Fruit fly (Drosophila melanogaster) whole organism, wandering third instar larva: ENCODE measurements around the gene Cyp316a1.

ENCODE experiments used
- Abd-B ChIP-seq: fragments of >200 bp; optimal IDR thresholded peaks from 2 replicates; lab custom pipeline; 2017; ENCODE audit warnings: missing biosample characterization, missing genetic modification characterization
- CG32264 ChIP-seq: fragments of 200-800 bp; sonication (Bioruptor generic); optimal IDR thresholded peaks from 2 replicates; lab custom pipeline; 2016; ENCODE audit warnings: missing biosample characterization, missing genetic modification characterization
- CG9705 ChIP-seq: fragments of 200-800 bp; sonication (Bioruptor generic); optimal IDR thresholded peaks from 2 replicates; lab custom pipeline; 2018; ENCODE audit warnings: missing biosample characterization, mild to moderate bottlenecking, missing genetic modification characterization
- CrebA ChIP-seq: fragments of 200-800 bp; sonication (Bioruptor generic); optimal IDR thresholded peaks from 2 replicates; lab custom pipeline; 2016; ENCODE audit warnings: missing biosample characterization, mild to moderate bottlenecking, missing genetic modification characterization, borderline replicate concordance
- Dfd ChIP-seq: fragments of >200 bp; optimal IDR thresholded peaks from 2 replicates; lab custom pipeline; 2017; ENCODE audit warnings: missing biosample characterization, missing genetic modification characterization
- Dif ChIP-seq: fragments of 200-275, 200-300 bp; sonication (Bioruptor generic); optimal IDR thresholded peaks from 2 replicates; lab custom pipeline; 2018; ENCODE audit warnings: missing biosample characterization, missing genetic modification characterization; ENCODE audit not compliant: partially characterized antibody
- GATAd ChIP-seq: sonication (Bioruptor generic); optimal IDR thresholded peaks from 2 replicates; lab custom pipeline; 2016; ENCODE audit warnings: missing biosample characterization, missing genetic modification characterization
- HLH106 ChIP-seq: fragments of 200-800 bp; optimal IDR thresholded peaks from 3 replicates; lab custom pipeline; 2019; ENCODE audit warnings: missing biosample characterization, mild to moderate bottlenecking, missing genetic modification characterization, moderate library complexity
- Hnf4 ChIP-seq: fragments of 200-800 bp; sonication (Bioruptor generic); optimal IDR thresholded peaks from 2 replicates; lab custom pipeline; 2016; ENCODE audit warnings: missing biosample characterization, mild to moderate bottlenecking, missing genetic modification characterization
- Jra ChIP-seq: sonication (Bioruptor generic); optimal IDR thresholded peaks from 2 replicates; lab custom pipeline; 2016; ENCODE audit warnings: missing biosample characterization, missing genetic modification characterization
- Mio ChIP-seq: sonication (Bioruptor generic); optimal IDR thresholded peaks from 2 replicates; lab custom pipeline; 2016; ENCODE audit warnings: missing biosample characterization, missing genetic modification characterization
- Myc ChIP-seq: fragments of >200 bp; optimal IDR thresholded peaks from 2 replicates; lab custom pipeline; 2017
- N ChIP-seq: fragments of >200 bp; optimal IDR thresholded peaks from 2 replicates; lab custom pipeline; 2018; ENCODE audit warnings: missing biosample characterization, missing external identifiers, missing genetic modification characterization
- OdsH ChIP-seq: fragments of 200-800 bp; sonication (Bioruptor generic); optimal IDR thresholded peaks from 2 replicates; lab custom pipeline; 2016; ENCODE audit warnings: missing biosample characterization, mild to moderate bottlenecking, missing genetic modification characterization
- Sp1 ChIP-seq: fragments of 200-800 bp; sonication (Bioruptor generic); optimal IDR thresholded peaks from 3 replicates; lab custom pipeline; 2019; ENCODE audit warnings: missing biosample characterization, mild to moderate bottlenecking, missing genetic modification characterization, moderate library complexity
- Vsx2 ChIP-seq: fragments of 200-300, 225-300 bp; sonication (Bioruptor generic); optimal IDR thresholded peaks from 2 replicates; lab custom pipeline; 2018; ENCODE audit warnings: missing biosample characterization, missing genetic modification characterization; ENCODE audit not compliant: partially characterized antibody
- br ChIP-seq: fragments of 200-800 bp; sonication (Bioruptor generic); optimal IDR thresholded peaks from 2 replicates; lab custom pipeline; 2016; ENCODE audit warnings: missing biosample characterization, missing genetic modification characterization
- brk ChIP-seq: fragments of 200-800 bp; sonication (Bioruptor generic); optimal IDR thresholded peaks from 2 replicates; lab custom pipeline; 2016; ENCODE audit warnings: missing biosample characterization, mild to moderate bottlenecking, missing genetic modification characterization
- dl ChIP-seq, 2 experiments: fragments of 175-275, 200-275 bp in 1 of 2; fragments of 200-275 bp in 1 of 2; sonication (Bioruptor generic); optimal IDR thresholded peaks; lab custom pipeline; 2018; ENCODE audit warnings: mild to moderate bottlenecking in 2 of 2, missing biosample characterization in 2 of 2, missing genetic modification characterization in 2 of 2, moderate library complexity in 2 of 2; ENCODE audit not compliant: partially characterized antibody in 2 of 2, insufficient read depth in 1 of 2
- dmrt93B ChIP-seq: fragments of 200-800 bp; sonication (Bioruptor generic); optimal IDR thresholded peaks from 2 replicates; lab custom pipeline; 2018; ENCODE audit warnings: missing biosample characterization, mild to moderate bottlenecking, missing genetic modification characterization
- dsf ChIP-seq: sonication (Bioruptor generic); optimal IDR thresholded peaks from 2 replicates; lab custom pipeline; 2016; ENCODE audit warnings: missing biosample characterization, missing genetic modification characterization, borderline replicate concordance
- ey ChIP-seq: fragments of 200-800 bp; sonication (Bioruptor generic); optimal IDR thresholded peaks from 2 replicates; lab custom pipeline; 2016; ENCODE audit warnings: missing biosample characterization, missing genetic modification characterization
- foxo ChIP-seq, 2 experiments: fragments of 200-800 bp; sonication (Bioruptor generic); optimal IDR thresholded peaks; 2 replicates in 1 of 2; 3 replicates in 1 of 2; lab custom pipeline; 2016 to 2017; ENCODE audit warnings: missing biosample characterization in 2 of 2, missing genetic modification characterization in 2 of 2
- fru ChIP-seq: fragments of 200-800 bp; sonication (Bioruptor generic); optimal IDR thresholded peaks from 3 replicates; lab custom pipeline; 2016; ENCODE audit warnings: missing biosample characterization, mild to moderate bottlenecking, missing genetic modification characterization
- h ChIP-seq: fragments of 200-800 bp; sonication (Bioruptor generic); optimal IDR thresholded peaks from 3 replicates; lab custom pipeline; 2016; ENCODE audit warnings: missing biosample characterization, mild to moderate bottlenecking, missing genetic modification characterization
- lola ChIP-seq: fragments of >200 bp; optimal IDR thresholded peaks from 2 replicates; lab custom pipeline; 2017; ENCODE audit warnings: missing biosample characterization, missing genetic modification characterization
- pan ChIP-seq: fragments of >200 bp; optimal IDR thresholded peaks from 2 replicates; lab custom pipeline; 2017
- psq ChIP-seq: fragments of 200-800 bp; sonication (Bioruptor generic); optimal IDR thresholded peaks from 3 replicates; lab custom pipeline; 2017; ENCODE audit warnings: missing biosample characterization, mild to moderate bottlenecking, missing genetic modification characterization, moderate library complexity
- rgr ChIP-seq: fragments of 200-800 bp; sonication (Bioruptor generic); optimal IDR thresholded peaks from 3 replicates; lab custom pipeline; 2016; ENCODE audit warnings: missing biosample characterization, mild to moderate bottlenecking, missing genetic modification characterization
- sage ChIP-seq: fragments of 200-800 bp; sonication (Bioruptor generic); optimal IDR thresholded peaks from 2 replicates; lab custom pipeline; 2016; ENCODE audit warnings: missing biosample characterization, mild to moderate bottlenecking, missing genetic modification characterization
- sv ChIP-seq: fragments of 200-800 bp; sonication (Bioruptor generic); optimal IDR thresholded peaks from 3 replicates; lab custom pipeline; 2016; ENCODE audit warnings: missing biosample characterization, missing genetic modification characterization
- usp ChIP-seq: fragments of >200 bp; optimal IDR thresholded peaks from 2 replicates; lab custom pipeline; 2017; ENCODE audit warnings: missing biosample characterization, missing genetic modification characterization

Gene Cyp316a1

dm6 chr3L:7491564-7491963 is at the start of gene Cyp316a1:
TSS of gene Cyp316a1 (plus strand) at chr3L:7491864.
- no peak for TF ChIP-seq Sp1
- TF ChIP-seq N (GFP tag; lab: Kevin White, UChicago): no peak
- no peak for TF ChIP-seq Dif (GFP tag; lab: Kevin White, UChicago)
- no peak for TF ChIP-seq dsf (GFP tag; lab: Kevin White, UChicago)

- no peak for TF ChIP-seq CrebA (GFP tag; lab: Kevin White, UChicago)
- TF ChIP-seq foxo (GFP tag; optimal IDR thresholded peaks at IDR 0.05; lab: Kevin White, UChicago): no peak
- no peak for TF ChIP-seq sage
- no peak for TF ChIP-seq Vsx2 (GFP tag; lab: Kevin White, UChicago)
- no peak for TF ChIP-seq Sp1
- TF ChIP-seq GATAd (GFP tag; lab: Kevin White, UChicago): no peak
- no peak for TF ChIP-seq Dif (GFP tag; lab: Kevin White, UChicago)
- no peak for TF ChIP-seq usp (GFP tag; lab: Kevin White, UChicago)
- TF ChIP-seq CG9705 (GFP tag; lab: Kevin White, UChicago): no peak
- no peak for TF ChIP-seq fru
- TF ChIP-seq, all 38 proteins: peak for 0
Observed at dm6 chr3L:7449097-7449496, 42.6 kb upstream of the Cyp316a1 start.

- TF ChIP-seq sv (GFP tag; lab: Kevin White, UChicago) (no peak), CG9705 (GFP tag; lab: Kevin White, UChicago) (no peak), foxo (GFP tag; optimal IDR thresholded peaks at IDR 0.05; lab: Kevin White, UChicago) (no peak), Vsx2 (GFP tag; lab: Kevin White, UChicago) (no peak), lola (no peak), Abd-B (GFP tag; lab: Kevin White, UChicago) (no peak), dl (GFP tag; optimal IDR thresholded peaks at IDR 0.05; lab: Kevin White, UChicago; ENCODE audit: insufficient read depth in 1 of 2, partially characterized antibody in 2 of 2) (no peak), pan (lab: Kevin White, UChicago) (no peak), OdsH (GFP tag; lab: Kevin White, UChicago) (no peak), Dfd (GFP tag; lab: Kevin White, UChicago) (no peak), ey (GFP tag; lab: Kevin White, UChicago) (no peak), br (no peak), Jra (GFP tag; lab: Kevin White, UChicago) (no peak), brk (no peak), HLH106 (tag; lab: Kevin White, UChicago) (no peak), dsf (GFP tag; lab: Kevin White, UChicago) (no peak)
Observed at dm6 chr3L:7450553-7450952, 41.1 kb upstream of the Cyp316a1 start, which contains the start of gene CG33278. TSS of gene CG33278 (plus strand) at chr3L:7450853.

- TF ChIP-seq Jra (GFP tag; lab: Kevin White, UChicago) (no peak), Abd-B (GFP tag; lab: Kevin White, UChicago) (no peak), brk (no peak), HLH106 (tag; lab: Kevin White, UChicago) (no peak), sv (GFP tag; lab: Kevin White, UChicago) (no peak), Hnf4 (GFP tag; lab: Kevin White, UChicago) (no peak), br (no peak), Sp1 (no peak), CG32264 (GFP tag; lab: Kevin White, UChicago) (no peak), Dfd (GFP tag; lab: Kevin White, UChicago) (no peak)
Observed at dm6 chr3L:7455849-7456248, 35.8 kb upstream of the Cyp316a1 start, which contains the start of gene ppk26. TSS of gene ppk26 (plus strand) at chr3L:7456149.

- TF ChIP-seq GATAd (GFP tag; lab: Kevin White, UChicago) (no peak), rgr (GFP tag; lab: Kevin White, UChicago) (no peak), sage (no peak), Dif (GFP tag; lab: Kevin White, UChicago) (no peak), CrebA (GFP tag; lab: Kevin White, UChicago) (no peak)
Observed at dm6 chr3L:7465209-7465608, 26.5 kb upstream of the Cyp316a1 start, which contains the start of the genes CG42660, CG42661 and Tsp66A. TSS of gene CG42660 (plus strand) at chr3L:7465509. TSS of gene CG42661 (plus strand) at chr3L:7465509. TSS of gene Tsp66A (plus strand) at chr3L:7465509.

dm6 chr3L:7470202-7470601 is 21.5 kb upstream of the Cyp316a1 start, which contains the start of gene CG8543:
TSS of gene CG8543 (minus strand) at chr3L:7470302.
- TF ChIP-seq Vsx2 (GFP tag; lab: Kevin White, UChicago) (no peak), Dif (GFP tag; lab: Kevin White, UChicago) (no peak), sv (GFP tag; lab: Kevin White, UChicago) (no peak), brk (no peak), Mio (no peak), GATAd (GFP tag; lab: Kevin White, UChicago) (no peak), pan (lab: Kevin White, UChicago) (no peak), ey (GFP tag; lab: Kevin White, UChicago) (no peak), Abd-B (GFP tag; lab: Kevin White, UChicago) (no peak), Myc (lab: Kevin White, UChicago) (no peak), dmrt93B (no peak), Jra (GFP tag; lab: Kevin White, UChicago) (no peak), fru (no peak), h (no peak), psq (GFP tag; lab: Kevin White, UChicago) (no peak), foxo (GFP tag; optimal IDR thresholded peaks at IDR 0.05; lab: Kevin White, UChicago) (no peak), usp (GFP tag; lab: Kevin White, UChicago) (no peak), CrebA (GFP tag; lab: Kevin White, UChicago) (no peak)
